Worm (Caenorhabditis elegans): ENCODE results near the gene C37C3.10.

DNA sequence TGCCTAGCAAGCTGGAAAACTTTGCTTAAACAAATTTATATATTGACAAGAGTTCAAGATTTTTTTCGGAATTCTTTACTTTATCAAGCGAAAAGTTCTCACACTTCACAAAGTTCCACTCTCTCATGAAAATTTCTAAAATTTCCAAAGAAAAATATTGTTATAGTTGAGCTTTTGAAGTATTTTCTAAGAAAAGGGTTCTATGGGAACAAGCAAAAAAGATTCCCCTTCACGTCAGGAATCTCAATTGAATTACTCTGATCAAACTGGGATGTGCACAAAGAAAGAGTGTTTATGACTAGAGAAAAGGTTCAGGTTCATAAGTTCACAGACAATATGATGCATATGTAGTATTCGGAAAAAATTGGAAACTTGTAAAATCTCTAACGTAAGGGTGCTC is 41.5 kb upstream of the C37C3.10 start:
- no peak for TF ChIP-seq elt-2 (tag; optimal IDR thresholded peaks at IDR 0.05)
- no peak for TF ChIP-seq pha-4 (tag; optimal IDR thresholded peaks at IDR 0.05)
- TF ChIP-seq unc-62 (GFP tag; optimal IDR thresholded peaks at IDR 0.05): no peak
- TF ChIP-seq elt-3 (tag; optimal IDR thresholded peaks at IDR 0.05): no peak
- TF ChIP-seq R02D3.7 (tag; optimal IDR thresholded peaks at IDR 0.05): no peak

Measured in whole organism, L3 larva.